Worm (Caenorhabditis elegans) whole organism, L1 larva: ENCODE results near the gene tbx-34.

Experiments
- C16A3.4 ChIP-seq: fragments of 150-350 bp; optimal IDR thresholded peaks from 2 replicates; lab custom pipeline; 2014; ENCODE audit warnings: missing biosample characterization, missing genetic modification characterization
- C34B4.2 ChIP-seq: sonication (generic microtip); optimal IDR thresholded peaks from 2 replicates; lab custom pipeline; 2017; ENCODE audit warnings: mild to moderate bottlenecking, missing genetic modification characterization, missing compliant biosample characterization
- ces-1 ChIP-seq: fragments of 150-350 bp; optimal IDR thresholded peaks from 2 replicates; lab custom pipeline; 2014; ENCODE audit warnings: missing biosample characterization, missing genetic modification reagents, missing genetic modification characterization
- efl-1 ChIP-seq, 4 experiments: fragments of 150-350 bp; optimal IDR thresholded peaks in 3 of 4; peaks in 1 of 4; 1 replicate in 1 of 4; 2 replicates in 3 of 4; lab custom pipeline; 2014; ENCODE audit warnings: missing biosample characterization in 2 of 4, missing genetic modification characterization in 2 of 4, missing genetic modification reagents in 2 of 4
- egl-27 ChIP-seq, 2 experiments: fragments of 150-350 bp in 1 of 2; sonication (generic microtip); optimal IDR thresholded peaks; 3 replicates each; lab custom pipeline; 2017 to 2018; ENCODE audit warnings: missing biosample characterization in 2 of 2, missing genetic modification characterization in 2 of 2, missing genetic modification reagents in 2 of 2
- elt-2 ChIP-seq: sonication (generic microtip); optimal IDR thresholded peaks from 2 replicates; lab custom pipeline; 2016; ENCODE audit warnings: missing genetic modification characterization, mild to moderate bottlenecking, inconsistent platforms, missing compliant biosample characterization, missing genetic modification reagents
- lin-35 ChIP-seq, 2 experiments: fragments of 150-350 bp; optimal IDR thresholded peaks; 2 replicates each; lab custom pipeline; 2014; ENCODE audit warnings: missing biosample characterization in 2 of 2, missing genetic modification characterization in 2 of 2, missing genetic modification reagents in 2 of 2
- lir-3 ChIP-seq: sonication (generic microtip); optimal IDR thresholded peaks from 2 replicates; lab custom pipeline; 2016; ENCODE audit warnings: mild to moderate bottlenecking, missing genetic modification characterization, moderate library complexity, missing compliant biosample characterization; ENCODE audit not compliant: poor library complexity
- sptf-1 ChIP-seq: fragments of 150-350 bp; optimal IDR thresholded peaks from 2 replicates; lab custom pipeline; 2014; ENCODE audit warnings: missing biosample characterization, missing genetic modification characterization
- unc-130 ChIP-seq: fragments of 150-350 bp; optimal IDR thresholded peaks from 2 replicates; lab custom pipeline; 2017; ENCODE audit warnings: missing biosample characterization, missing genetic modification characterization, inconsistent platforms
- unc-62 ChIP-seq: fragments of 150-350 bp; optimal IDR thresholded peaks from 2 replicates; lab custom pipeline; 2014; ENCODE audit warnings: missing biosample characterization, missing genetic modification reagents, missing genetic modification characterization
- unc-86 ChIP-seq: sonication (generic microtip); optimal IDR thresholded peaks from 2 replicates; lab custom pipeline; 2016; ENCODE audit warnings: missing genetic modification characterization, missing compliant biosample characterization

DNA sequence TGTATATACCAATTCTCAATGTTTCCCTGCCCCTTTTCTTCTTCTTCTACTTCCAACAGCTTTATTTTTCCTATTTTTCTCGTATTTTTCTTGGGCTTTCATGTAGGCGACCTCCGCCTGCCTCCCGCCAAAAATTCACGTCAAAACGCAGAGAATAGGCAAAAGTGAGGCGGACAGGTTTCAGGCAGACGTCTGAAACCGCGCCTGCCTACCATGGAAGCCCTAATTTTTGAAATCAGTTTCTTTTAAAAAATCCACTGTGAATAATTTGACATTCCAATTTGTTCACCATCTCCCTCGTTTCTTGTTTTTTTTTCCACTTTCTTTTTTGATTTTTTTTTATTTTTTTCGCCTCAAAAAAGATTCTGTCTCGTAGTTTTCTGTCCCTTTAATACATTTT is 20.7 kb upstream of the tbx-34 start:
- TF ChIP-seq unc-86 (tag; lab: Kevin White, UChicago) = no peak
- no peak for TF ChIP-seq lir-3
- TF ChIP-seq C16A3.4 = no peak
- TF ChIP-seq elt-2 (tag; lab: Kevin White, UChicago) = no peak
- TF ChIP-seq unc-62 (GFP tag; lab: Kevin White, UChicago) = no peak
- no peak for TF ChIP-seq ces-1 (GFP tag; lab: Kevin White, UChicago)
- TF ChIP-seq C34B4.2 (tag; lab: Kevin White, UChicago) = no peak
- TF ChIP-seq efl-1 (optimal IDR thresholded peaks at IDR 0.05; lab: Kevin White, UChicago) = no peak
- TF ChIP-seq efl-1 (GFP tag; optimal IDR thresholded peaks at IDR 0.05 in 1 of 2; lab: Kevin White, UChicago) = no peak
- no peak for TF ChIP-seq lin-35 (GFP tag; optimal IDR thresholded peaks at IDR 0.05; lab: Kevin White, UChicago)
- TF ChIP-seq egl-27 (tag; optimal IDR thresholded peaks at IDR 0.05; lab: Kevin White, UChicago) = no peak
- TF ChIP-seq sptf-1 (tag; lab: Kevin White, UChicago) = no peak
- no peak for TF ChIP-seq unc-130
